Fruit fly (Drosophila melanogaster): ENCODE data around the gene Cpr72Eb.

Cpr72Eb gene

DNA sequence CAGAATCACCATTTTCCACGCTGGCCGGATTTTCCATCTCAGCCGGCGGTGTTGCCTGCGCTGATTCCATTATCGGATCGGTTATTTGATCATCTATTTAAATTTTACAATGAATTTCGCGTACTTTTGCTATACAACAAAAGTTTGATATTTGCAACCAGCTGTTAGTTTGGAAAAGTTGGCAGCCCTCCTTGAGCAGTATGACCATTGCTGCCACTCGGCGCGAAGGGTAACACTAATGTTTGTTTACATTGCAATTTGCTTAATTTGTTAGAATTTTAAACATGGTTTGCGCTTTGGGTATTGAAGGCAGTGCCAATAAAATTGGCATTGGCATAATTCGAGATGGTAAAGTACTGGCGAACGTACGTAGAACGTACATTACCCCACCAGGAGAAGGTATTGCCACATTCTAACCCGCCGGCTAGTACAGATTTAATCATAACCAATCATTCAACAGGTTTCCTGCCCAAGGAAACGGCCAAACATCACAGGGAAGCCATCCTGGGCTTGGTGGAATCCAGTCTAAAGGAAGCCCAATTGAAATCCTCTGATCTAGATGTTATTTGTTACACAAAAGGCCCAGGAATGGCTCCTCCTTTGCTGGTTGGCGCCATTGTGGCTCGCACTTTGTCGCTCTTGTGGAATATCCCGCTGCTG lies 12.8 kb upstream of the Cpr72Eb start, which contains the start of the genes Golgin104 and Tcs3 (continued):
- TF ChIP-seq Sry-δ (GFP tag; optimal IDR thresholded peaks at IDR 0.05) (peak; percentile 16), CG18262 (tag; optimal IDR thresholded peaks at IDR 0.05) (no peak), lov (optimal IDR thresholded peaks at IDR 0.05) (no peak), lov (GFP tag; IDR thresholded peaks at IDR 0.05) (no peak), her (GFP tag; optimal IDR thresholded peaks at IDR 0.05) (no peak), Dref (GFP tag; IDR thresholded peaks at IDR 0.05) (no peak), wor (GFP tag; IDR thresholded peaks at IDR 0.05) (no peak), Antp (GFP tag; optimal IDR thresholded peaks at IDR 0.05) (no peak), CG34376 (GFP tag; optimal IDR thresholded peaks at IDR 0.05) (no peak), dysf (GFP tag; IDR thresholded peaks at IDR 0.05) (no peak), YL-1 (GFP tag; optimal IDR thresholded peaks at IDR 0.05) (peak; percentile 63), bigmax (GFP tag; optimal IDR thresholded peaks at IDR 0.05) (peak; percentile 40), CG16863 (GFP tag; optimal IDR thresholded peaks at IDR 0.05) (no peak), CG31365 (tag; optimal IDR thresholded peaks at IDR 0.05) (no peak)

dm6 chr3L:16354197-16354596 lies 10.5 kb upstream of the Cpr72Eb start, which contains the start of gene Pdh:
Pdh (minus strand) TSS chr3L:16354297.
- TF ChIP-seq CG15269 (tag; optimal IDR thresholded peaks at IDR 0.05) (no peak), Med (GFP tag) (peak; percentile 57), Pdp1 (GFP tag; optimal IDR thresholded peaks at IDR 0.05) (peak in 1 of 2 experiments; percentile 0)

DNA sequence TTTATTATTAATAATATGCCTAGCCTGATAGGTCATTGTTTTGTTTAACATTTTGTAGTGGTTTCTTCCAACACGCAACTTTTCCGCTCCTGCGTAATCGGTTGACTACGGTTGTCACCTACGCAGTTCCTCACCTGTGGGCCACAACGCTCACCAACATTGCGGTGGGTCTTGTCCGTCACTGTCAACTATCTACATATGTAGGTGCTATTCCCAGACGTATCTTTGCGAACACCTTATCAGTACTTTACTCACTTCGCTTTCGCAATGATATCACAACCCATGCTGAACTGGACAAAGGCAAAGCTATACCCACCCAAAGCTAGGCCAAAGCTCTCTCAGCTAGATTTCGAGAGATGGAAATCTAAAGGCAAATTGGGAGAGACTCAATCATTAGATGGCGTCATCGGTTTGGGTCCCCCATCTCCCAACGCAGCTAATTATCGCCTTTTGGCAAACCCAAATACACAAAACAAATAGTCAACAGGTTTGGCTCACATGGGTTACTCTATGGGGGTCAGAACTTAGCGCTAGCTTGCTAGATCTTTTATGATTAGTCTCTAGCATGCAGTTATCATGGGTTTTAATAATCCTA lies 8.4 kb upstream of the Cpr72Eb start:
- no peak for TF ChIP-seq slou (GFP tag; optimal IDR thresholded peaks at IDR 0.05)
- no peak for TF ChIP-seq fd102C (GFP tag; optimal IDR thresholded peaks at IDR 0.05)
- no peak for TF ChIP-seq Oli (tag; optimal IDR thresholded peaks at IDR 0.05)
- peak; percentile 4 for TF ChIP-seq Hand (GFP tag; optimal IDR thresholded peaks at IDR 0.05)
- no peak for TF ChIP-seq sqz (GFP tag; optimal IDR thresholded peaks at IDR 0.05)
- no peak for TF ChIP-seq tin (GFP tag; optimal IDR thresholded peaks at IDR 0.05)
- TF ChIP-seq da (GFP tag; optimal IDR thresholded peaks at IDR 0.05), result no peak
- TF ChIP-seq CG1832 (GFP tag; optimal IDR thresholded peaks at IDR 0.05), result no peak
- no peak for TF ChIP-seq en (GFP tag; optimal IDR thresholded peaks at IDR 0.05)
- TF ChIP-seq Hr39 (optimal IDR thresholded peaks at IDR 0.05), result no peak
- no peak for TF ChIP-seq CG18476 (GFP tag; optimal IDR thresholded peaks at IDR 0.05)
- TF ChIP-seq CG12659 (GFP tag; optimal IDR thresholded peaks at IDR 0.05), result no peak
- TF ChIP-seq CG34376 (GFP tag; optimal IDR thresholded peaks at IDR 0.05), result peak; percentile 93
- TF ChIP-seq CG15696 (tag; optimal IDR thresholded peaks at IDR 0.05), result no peak
- no peak for TF ChIP-seq CG15011 (GFP tag; optimal IDR thresholded peaks at IDR 0.05)
- TF ChIP-seq CG1233 (GFP tag; optimal IDR thresholded peaks at IDR 0.05), result no peak
- TF ChIP-seq CG4282 (GFP tag; optimal IDR thresholded peaks at IDR 0.05), result no peak
- no peak for TF ChIP-seq CG6272 (GFP tag; IDR thresholded peaks at IDR 0.05)
- peak in 1 of 2 experiments; percentile 53 for TF ChIP-seq Trl (optimal IDR thresholded peaks at IDR 0.05)
- no peak for TF ChIP-seq Trl (GFP tag; optimal IDR thresholded peaks at IDR 0.05)
- no peak for TF ChIP-seq Deaf1 (tag; optimal IDR thresholded peaks at IDR 0.05)
- TF ChIP-seq gt (GFP tag; IDR thresholded peaks at IDR 0.05), result no peak
- TF ChIP-seq corto (GFP tag; optimal IDR thresholded peaks at IDR 0.05), result no peak
- no peak for TF ChIP-seq disco-r (GFP tag; optimal IDR thresholded peaks at IDR 0.05)
- TF ChIP-seq stc (GFP tag; IDR thresholded peaks at IDR 0.05), result no peak
- TF ChIP-seq CG14050 (GFP tag; IDR thresholded peaks at IDR 0.05), result no peak
- TF ChIP-seq NfI (GFP tag; optimal IDR thresholded peaks at IDR 0.05), result no peak
- no peak for TF ChIP-seq CG17612 (GFP tag; IDR thresholded peaks at IDR 0.05)
- TF ChIP-seq CG10274 (GFP tag; optimal IDR thresholded peaks at IDR 0.05), result no peak
- TF ChIP-seq CG9797 (GFP tag; optimal IDR thresholded peaks at IDR 0.05), result no peak
- TF ChIP-seq CG2889 (GFP tag; IDR thresholded peaks at IDR 0.05), result no peak
- no peak for TF ChIP-seq CG8944 (GFP tag; optimal IDR thresholded peaks at IDR 0.05)
- peak; percentile 97 for TF ChIP-seq mirr (GFP tag; optimal IDR thresholded peaks at IDR 0.05)
